Fruit fly (Drosophila melanogaster) whole organism, pupa: ENCODE data around the gene Syx13.

Experiments
- CG10348 ChIP-seq: fragments of 200-800 bp; sonication (Bioruptor generic); IDR thresholded peaks from 2 replicates; pipeline ENCODE4 v1.3.6; 2022; ENCODE audit warnings: missing biosample characterization, missing genetic modification characterization
- CG12605 ChIP-seq: fragments of 200-800 bp; sonication (Bioruptor generic); IDR thresholded peaks from 2 replicates; pipeline ENCODE4 v1.3.6; 2022; ENCODE audit warnings: missing biosample characterization, missing genetic modification characterization
- CG13204 ChIP-seq: fragments of 200-800 bp; sonication (Bioruptor generic); optimal IDR thresholded peaks from 2 replicates; lab custom pipeline; 2018; ENCODE audit warnings: missing biosample characterization, mild to moderate bottlenecking, missing genetic modification characterization, moderate library complexity
- CG14655 ChIP-seq: fragments of 200-800 bp; sonication (Bioruptor generic); optimal IDR thresholded peaks from 3 replicates; lab custom pipeline; 2017; ENCODE audit warnings: mild to moderate bottlenecking, missing biosample characterization, missing genetic modification reagents, missing genetic modification characterization
- CG15710 ChIP-seq: fragments of 200-800 bp; sonication (Bioruptor generic); optimal IDR thresholded peaks from 2 replicates; lab custom pipeline; 2018; ENCODE audit warnings: missing biosample characterization, mild to moderate bottlenecking, missing genetic modification characterization, moderate library complexity
- CG17806 ChIP-seq: fragments of 200-800 bp; sonication (Bioruptor generic); optimal IDR thresholded peaks from 2 replicates; lab custom pipeline; 2018; ENCODE audit warnings: missing biosample characterization, mild to moderate bottlenecking, missing genetic modification characterization, moderate library complexity
- CG32121 ChIP-seq: fragments of 200-800 bp; sonication (Bioruptor generic); IDR thresholded peaks from 2 replicates; pipeline ENCODE4 v1.3.6; 2022; ENCODE audit warnings: missing biosample characterization, missing genetic modification characterization
- CG34367 ChIP-seq: fragments of 200-800 bp; sonication (Bioruptor generic); optimal IDR thresholded peaks from 2 replicates; lab custom pipeline; 2018; ENCODE audit warnings: missing biosample characterization, mild to moderate bottlenecking, missing genetic modification characterization
- CG4496 ChIP-seq: fragments of 200-800 bp; sonication (Bioruptor generic); IDR thresholded peaks from 3 replicates; pipeline ENCODE4 v1.3.6; 2022; ENCODE audit warnings: missing biosample characterization, missing genetic modification characterization
- CG8159 ChIP-seq: fragments of 200-800 bp; sonication (Bioruptor generic); optimal IDR thresholded peaks from 3 replicates; lab custom pipeline; 2018; ENCODE audit warnings: missing biosample characterization, mild to moderate bottlenecking, missing genetic modification characterization, moderate library complexity
- CG8301 ChIP-seq: fragments of 200-800 bp; sonication (Bioruptor generic); optimal IDR thresholded peaks from 2 replicates; lab custom pipeline; 2018; ENCODE audit warnings: missing biosample characterization, mild to moderate bottlenecking, missing genetic modification characterization
- CG9948 ChIP-seq: fragments of 200-800 bp; sonication (Bioruptor generic); optimal IDR thresholded peaks from 2 replicates; lab custom pipeline; 2018; ENCODE audit warnings: missing biosample characterization, mild to moderate bottlenecking, missing genetic modification characterization, moderate library complexity
- D1 ChIP-seq: fragments of 200-800 bp; sonication (Bioruptor generic); optimal IDR thresholded peaks from 2 replicates; lab custom pipeline; 2018; ENCODE audit warnings: missing biosample characterization, mild to moderate bottlenecking, missing genetic modification characterization, moderate library complexity
- EcR ChIP-seq: fragments of 200-800 bp; sonication (Bioruptor generic); optimal IDR thresholded peaks from 3 replicates; lab custom pipeline; 2019; ENCODE audit warnings: missing biosample characterization, missing genetic modification characterization, mild to moderate bottlenecking, moderate library complexity, missing genetic modification reagents
- Ets98B ChIP-seq: fragments of 200-800 bp; sonication (Bioruptor generic); IDR thresholded peaks from 2 replicates; pipeline ENCODE4 v1.3.6; 2022; ENCODE audit warnings: missing biosample characterization, missing genetic modification characterization
- Pif1A ChIP-seq: fragments of 200-800 bp; sonication (Bioruptor generic); optimal IDR thresholded peaks from 3 replicates; lab custom pipeline; 2016; ENCODE audit warnings: missing biosample characterization, missing genetic modification characterization
- Pif1B ChIP-seq: fragments of 200-800 bp; sonication (Bioruptor generic); optimal IDR thresholded peaks from 3 replicates; lab custom pipeline; 2016; ENCODE audit warnings: missing biosample characterization, missing genetic modification characterization
- Snoo ChIP-seq: fragments of 200-800 bp; sonication (Bioruptor generic); optimal IDR thresholded peaks from 3 replicates; lab custom pipeline; 2017; ENCODE audit warnings: missing biosample characterization, mild to moderate bottlenecking, missing genetic modification characterization, inconsistent platforms
- fd96Ca ChIP-seq: fragments of 200-800 bp; sonication (Bioruptor generic); IDR thresholded peaks from 3 replicates; pipeline ENCODE4 v1.3.6; 2022; ENCODE audit warnings: missing biosample characterization, missing genetic modification characterization
- gl ChIP-seq: fragments of 200-800 bp; sonication (Bioruptor generic); optimal IDR thresholded peaks from 2 replicates; lab custom pipeline; 2018; ENCODE audit warnings: missing biosample characterization, mild to moderate bottlenecking, missing genetic modification characterization
- rn ChIP-seq: fragments of 200-800 bp; sonication (Bioruptor generic); IDR thresholded peaks from 2 replicates; pipeline ENCODE4 v1.3.6; 2022; ENCODE audit warnings: missing biosample characterization, missing genetic modification characterization

The Syx13 gene

dm6 chr3L:13064935-13065334 is 20.7 kb downstream of the Syx13 start:
- TF ChIP-seq Ets98B (GFP tag; lab: Robert Waterston, UW) (no peak), CG9948 (tag; lab: Kevin White, UChicago) (no peak), D1 (tag; lab: Kevin White, UChicago) (no peak), CG8159 (tag; lab: Kevin White, UChicago) (no peak), Pif1B (no peak), gl (no peak), Snoo (tag; lab: Kevin White, UChicago) (no peak), CG8301 (tag; lab: Kevin White, UChicago) (no peak), EcR (GFP tag; lab: Kevin White, UChicago) (no peak)

dm6 chr3L:13065619-13066018 is 21.4 kb downstream of the Syx13 start:
- no peak for TF ChIP-seq CG13204 (GFP tag; lab: Kevin White, UChicago)
- no peak for TF ChIP-seq EcR (GFP tag; lab: Kevin White, UChicago)
- TF ChIP-seq gl = no peak
- TF ChIP-seq CG15710 (tag; lab: Kevin White, UChicago) = no peak
- TF ChIP-seq CG10348 (GFP tag; lab: Robert Waterston, UW) = no peak
- no peak for TF ChIP-seq fd96Ca (GFP tag; lab: Robert Waterston, UW)
- TF ChIP-seq Pif1A (GFP tag; lab: Kevin White, UChicago) = no peak
- no peak for TF ChIP-seq D1 (tag; lab: Kevin White, UChicago)
- no peak for TF ChIP-seq CG12605 (GFP tag; lab: Robert Waterston, UW)
- TF ChIP-seq CG8301 (tag; lab: Kevin White, UChicago) = no peak
- TF ChIP-seq rn = no peak
- TF ChIP-seq Pif1B = no peak
- TF ChIP-seq CG34367 (tag; lab: Kevin White, UChicago) = no peak
- no peak for TF ChIP-seq CG9948 (tag; lab: Kevin White, UChicago)

dm6 chr3L:13066220-13066619 is 22.0 kb downstream of the Syx13 start:
- TF ChIP-seq CG10348 (GFP tag; lab: Robert Waterston, UW) (no peak), CG34367 (tag; lab: Kevin White, UChicago) (peak; percentile 27), CG8159 (tag; lab: Kevin White, UChicago) (peak; percentile 52), Pif1A (GFP tag; lab: Kevin White, UChicago) (peak; percentile 28), CG17806 (tag; lab: Kevin White, UChicago) (peak; percentile 44), CG14655 (GFP tag; lab: Kevin White, UChicago) (peak; percentile 31), CG15710 (tag; lab: Kevin White, UChicago) (peak; percentile 31), EcR (GFP tag; lab: Kevin White, UChicago) (no peak), CG8301 (tag; lab: Kevin White, UChicago) (peak; percentile 40), CG9948 (tag; lab: Kevin White, UChicago) (peak; percentile 50)

dm6 chr3L:13068293-13068692 is 24.1 kb downstream of the Syx13 start:
- TF ChIP-seq Ets98B (GFP tag; lab: Robert Waterston, UW) = no peak
- no peak for TF ChIP-seq Pif1B
- no peak for TF ChIP-seq rn
- TF ChIP-seq CG34367 (tag; lab: Kevin White, UChicago) = no peak
- no peak for TF ChIP-seq fd96Ca (GFP tag; lab: Robert Waterston, UW)
- TF ChIP-seq CG32121 (GFP tag; lab: Robert Waterston, UW) = no peak
- TF ChIP-seq CG12605 (GFP tag; lab: Robert Waterston, UW) = no peak
- TF ChIP-seq Pif1A (GFP tag; lab: Kevin White, UChicago) = peak; percentile 6
- TF ChIP-seq CG13204 (GFP tag; lab: Kevin White, UChicago) = no peak
- peak; percentile 15 for TF ChIP-seq CG8301 (tag; lab: Kevin White, UChicago)
- no peak for TF ChIP-seq EcR (GFP tag; lab: Kevin White, UChicago)
- no peak for TF ChIP-seq Snoo (tag; lab: Kevin White, UChicago)
- TF ChIP-seq CG17806 (tag; lab: Kevin White, UChicago) = peak; percentile 15
- TF ChIP-seq CG4496 = no peak
- peak; percentile 35 for TF ChIP-seq CG9948 (tag; lab: Kevin White, UChicago)
- TF ChIP-seq CG10348 (GFP tag; lab: Robert Waterston, UW) = no peak
- TF ChIP-seq CG8159 (tag; lab: Kevin White, UChicago) = no peak
- no peak for TF ChIP-seq gl
- peak; percentile 46 for TF ChIP-seq CG14655 (GFP tag; lab: Kevin White, UChicago)
- no peak for TF ChIP-seq CG15710 (tag; lab: Kevin White, UChicago)
- no peak for TF ChIP-seq D1 (tag; lab: Kevin White, UChicago)
- TF ChIP-seq, all 21 proteins: peak for 5

dm6 chr3L:13074084-13074624 is 29.9 kb downstream of the Syx13 start:
- TF ChIP-seq CG17806 (tag; lab: Kevin White, UChicago) = no peak
- no peak for TF ChIP-seq CG4496
- no peak for TF ChIP-seq Pif1B
- TF ChIP-seq CG13204 (GFP tag; lab: Kevin White, UChicago) = no peak
- TF ChIP-seq CG9948 (tag; lab: Kevin White, UChicago) = no peak
- no peak for TF ChIP-seq CG8301 (tag; lab: Kevin White, UChicago)
- no peak for TF ChIP-seq CG10348 (GFP tag; lab: Robert Waterston, UW)
- TF ChIP-seq CG14655 (GFP tag; lab: Kevin White, UChicago) = no peak
- TF ChIP-seq CG15710 (tag; lab: Kevin White, UChicago) = no peak
- no peak for TF ChIP-seq Snoo (tag; lab: Kevin White, UChicago)
- no peak for TF ChIP-seq EcR (GFP tag; lab: Kevin White, UChicago)
- TF ChIP-seq CG32121 (GFP tag; lab: Robert Waterston, UW) = no peak
- no peak for TF ChIP-seq fd96Ca (GFP tag; lab: Robert Waterston, UW)
- TF ChIP-seq D1 (tag; lab: Kevin White, UChicago) = no peak
